Fruit fly (Drosophila melanogaster) whole organism: ENCODE measurements around the gene CG13083.

Experiments used
- CG8478 ChIP-seq: fragments of >200 bp; optimal IDR thresholded peaks from 2 replicates; lab custom pipeline; 2018; ENCODE audit warnings: inconsistent platforms
- Dll ChIP-seq: fragments of >200 bp; optimal IDR thresholded peaks from 2 replicates; lab custom pipeline; 2017
- EcR ChIP-seq, 2 experiments: fragments of >200 bp; optimal IDR thresholded peaks; 2 replicates each; lab custom pipeline; 2017; ENCODE audit warnings: missing biosample characterization in 2 of 2, missing genetic modification characterization in 2 of 2, missing genetic modification reagents in 2 of 2
- pan ChIP-seq: fragments of >200 bp; optimal IDR thresholded peaks from 2 replicates; lab custom pipeline; 2017
- psq ChIP-seq: fragments of >200 bp; optimal IDR thresholded peaks from 2 replicates; lab custom pipeline; 2017
- usp ChIP-seq: fragments of >200 bp; optimal IDR thresholded peaks from 2 replicates; lab custom pipeline; 2017; ENCODE audit warnings: missing biosample characterization, missing genetic modification characterization, mixed read lengths

Gene CG13083

dm6 chr2L:19537779-19538456, 50.6 kb downstream of the CG13083 start, which contains the start of gene CG13082:
Gene CG13082, plus strand, starts transcription at chr2L:19538425.
- TF ChIP-seq Dll (lab: Kevin White, UChicago) (no peak), usp (GFP tag; lab: Kevin White, UChicago) (no peak), EcR (GFP tag; optimal IDR thresholded peaks at IDR 0.05; lab: Kevin White, UChicago) (no peak), pan (no peak), CG8478 (lab: Kevin White, UChicago) (no peak), psq (no peak)
